Fruit fly (Drosophila melanogaster): ENCODE results near the gene Cpr12A.

DNA sequence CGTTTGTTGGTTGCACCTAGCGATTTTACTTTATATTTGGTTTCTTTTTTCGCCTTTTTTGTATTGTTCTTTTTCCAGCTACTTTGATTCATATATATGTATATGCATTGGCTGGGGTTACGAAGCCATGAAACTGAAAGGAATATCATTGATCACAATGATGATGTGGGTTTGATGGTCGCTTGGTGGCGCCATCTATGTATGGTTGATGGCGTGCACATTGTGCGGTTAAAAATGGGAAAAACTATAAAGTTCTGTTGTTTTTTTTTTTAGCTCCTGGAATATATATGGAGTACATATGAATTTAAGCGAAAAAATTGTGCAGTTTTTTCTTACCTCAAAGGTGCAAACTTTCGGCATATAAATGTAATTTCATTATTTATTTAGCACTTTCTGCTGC is 43.4 kb downstream of the Cpr12A start:
- TF ChIP-seq CG8478 (optimal IDR thresholded peaks at IDR 0.05) (no peak), CTCF (optimal IDR thresholded peaks at IDR 0.05) (peak; percentile 42 to 71)

Measured in S2 (cell line).